Worm (Caenorhabditis elegans) whole organism, L1 larva: ENCODE data around the gene dpy-6.
A peak's percentile ranks its signal among the peaks of the same experiment; 100 is the strongest.

ENCODE experiments used
- C16A3.4 ChIP-seq: fragments of 150-350 bp; optimal IDR thresholded peaks from 2 replicates; lab custom pipeline; 2014; ENCODE audit warnings: missing biosample characterization, missing genetic modification characterization
- C34B4.2 ChIP-seq: sonication (generic microtip); optimal IDR thresholded peaks from 2 replicates; lab custom pipeline; 2017; ENCODE audit warnings: mild to moderate bottlenecking, missing genetic modification characterization, missing compliant biosample characterization
- blmp-1 ChIP-seq: fragments of 150-350 bp; optimal IDR thresholded peaks from 2 replicates; lab custom pipeline; 2014; ENCODE audit warnings: missing biosample characterization, missing genetic modification characterization
- ceh-8 ChIP-seq: fragments of 200-800 bp; sonication (Bioruptor generic); optimal IDR thresholded peaks from 2 replicates; lab custom pipeline; 2018; ENCODE audit warnings: mild to moderate bottlenecking, missing genetic modification characterization, moderate library complexity, missing compliant biosample characterization
- ceh-88 ChIP-seq: fragments of 200-800 bp; sonication (Bioruptor generic); IDR thresholded peaks from 2 replicates; pipeline ENCODE4 v1.3.6; 2022; ENCODE audit warnings: missing genetic modification characterization, missing compliant biosample characterization
- ces-1 ChIP-seq: fragments of 150-350 bp; optimal IDR thresholded peaks from 2 replicates; lab custom pipeline; 2014; ENCODE audit warnings: missing biosample characterization, missing genetic modification reagents, missing genetic modification characterization
- dpl-1 ChIP-seq, 3 experiments: fragments of 150-350 bp in 2 of 3; sonication (generic microtip) in 1 of 3; optimal IDR thresholded peaks; 2 replicates each; lab custom pipeline; 2014 to 2017; ENCODE audit warnings: missing biosample characterization in 3 of 3, missing genetic modification characterization in 3 of 3, missing genetic modification reagents in 3 of 3
- efl-1 ChIP-seq, 4 experiments: fragments of 150-350 bp; optimal IDR thresholded peaks in 3 of 4; peaks in 1 of 4; 1 replicate in 1 of 4; 2 replicates in 3 of 4; lab custom pipeline; 2014; ENCODE audit warnings: missing biosample characterization in 2 of 4, missing genetic modification characterization in 2 of 4, missing genetic modification reagents in 2 of 4
- elt-2 ChIP-seq: sonication (generic microtip); optimal IDR thresholded peaks from 2 replicates; lab custom pipeline; 2016; ENCODE audit warnings: missing genetic modification characterization, mild to moderate bottlenecking, inconsistent platforms, missing compliant biosample characterization, missing genetic modification reagents
- fkh-8 ChIP-seq: sonication (generic microtip); optimal IDR thresholded peaks from 2 replicates; lab custom pipeline; 2016; ENCODE audit warnings: mild to moderate bottlenecking, missing genetic modification characterization, missing compliant biosample characterization
- isw-1 ChIP-seq: fragments of 200-800 bp; sonication (Bioruptor generic); IDR thresholded peaks from 2 replicates; pipeline ENCODE4 v1.3.6; 2022; ENCODE audit warnings: missing genetic modification characterization, missing compliant biosample characterization
- lin-13 ChIP-seq: fragments of 150-350 bp; optimal IDR thresholded peaks from 2 replicates; lab custom pipeline; 2014; ENCODE audit warnings: missing biosample characterization, missing genetic modification reagents, missing genetic modification characterization
- lin-14 ChIP-seq: fragments of 200-800 bp; sonication (Bioruptor generic); optimal IDR thresholded peaks from 2 replicates; lab custom pipeline; 2018; ENCODE audit warnings: mild to moderate bottlenecking, missing genetic modification characterization, moderate library complexity, missing compliant biosample characterization
- lin-35 ChIP-seq, 2 experiments: fragments of 150-350 bp; optimal IDR thresholded peaks; 2 replicates each; lab custom pipeline; 2014; ENCODE audit warnings: missing biosample characterization in 2 of 2, missing genetic modification characterization in 2 of 2, missing genetic modification reagents in 2 of 2
- lin-39 ChIP-seq: fragments of 150-350 bp; optimal IDR thresholded peaks from 2 replicates; lab custom pipeline; 2014; ENCODE audit warnings: missing biosample characterization, missing genetic modification reagents, missing genetic modification characterization
- lir-3 ChIP-seq: sonication (generic microtip); optimal IDR thresholded peaks from 2 replicates; lab custom pipeline; 2016; ENCODE audit warnings: mild to moderate bottlenecking, missing genetic modification characterization, moderate library complexity, missing compliant biosample characterization; ENCODE audit not compliant: poor library complexity
- lsy-2 ChIP-seq, 2 experiments: fragments of 150-350 bp; optimal IDR thresholded peaks; 2 replicates each; lab custom pipeline; 2014; ENCODE audit warnings: missing biosample characterization in 2 of 2, missing genetic modification characterization in 2 of 2
- mab-9 ChIP-seq: fragments of 200-800 bp; sonication (Bioruptor generic); IDR thresholded peaks from 2 replicates; pipeline ENCODE4 v1.3.6; 2022; ENCODE audit warnings: missing genetic modification reagents, missing genetic modification characterization, missing compliant biosample characterization
- mdl-1 ChIP-seq, 2 experiments: fragments of 150-350 bp; optimal IDR thresholded peaks; 2 replicates each; lab custom pipeline; 2014 to 2017; ENCODE audit warnings: missing biosample characterization in 2 of 2, missing genetic modification characterization in 2 of 2, inconsistent platforms in 1 of 2
- nhr-11 ChIP-seq: fragments of 150-350 bp; optimal IDR thresholded peaks from 2 replicates; lab custom pipeline; 2014; ENCODE audit warnings: missing biosample characterization, missing genetic modification characterization
- nhr-237 ChIP-seq: fragments of 150-350 bp; optimal IDR thresholded peaks from 2 replicates; lab custom pipeline; 2014; ENCODE audit warnings: missing biosample characterization, missing genetic modification characterization
- nhr-47 ChIP-seq: sonication (generic microtip); optimal IDR thresholded peaks from 2 replicates; lab custom pipeline; 2016; ENCODE audit warnings: mild to moderate bottlenecking, missing genetic modification characterization, moderate library complexity, missing compliant biosample characterization
- nhr-71 ChIP-seq: sonication (generic microtip); optimal IDR thresholded peaks from 2 replicates; lab custom pipeline; 2016; ENCODE audit warnings: mild to moderate bottlenecking, missing genetic modification characterization, moderate library complexity, missing compliant biosample characterization
- nhr-76 ChIP-seq: sonication (generic microtip); optimal IDR thresholded peaks from 2 replicates; lab custom pipeline; 2017; ENCODE audit warnings: missing biosample characterization, missing genetic modification characterization
- nhr-77 ChIP-seq: fragments of 150-350 bp; optimal IDR thresholded peaks from 2 replicates; lab custom pipeline; 2014; ENCODE audit warnings: missing biosample characterization, missing genetic modification characterization
- nhr-84 ChIP-seq: sonication (generic microtip); optimal IDR thresholded peaks from 2 replicates; lab custom pipeline; 2017; ENCODE audit warnings: missing biosample characterization, missing genetic modification characterization
- snu-23 ChIP-seq: sonication (generic microtip); optimal IDR thresholded peaks from 2 replicates; lab custom pipeline; 2016; ENCODE audit warnings: missing genetic modification characterization, missing compliant biosample characterization
- tbx-2 ChIP-seq: sonication (generic microtip); optimal IDR thresholded peaks from 2 replicates; lab custom pipeline; 2016; ENCODE audit warnings: missing genetic modification characterization, missing compliant biosample characterization
- tlp-1 ChIP-seq: fragments of 150-350 bp; optimal IDR thresholded peaks from 2 replicates; lab custom pipeline; 2014; ENCODE audit warnings: missing biosample characterization, missing genetic modification characterization
- unc-86 ChIP-seq: sonication (generic microtip); optimal IDR thresholded peaks from 2 replicates; lab custom pipeline; 2016; ENCODE audit warnings: missing genetic modification characterization, missing compliant biosample characterization
- xbp-1 ChIP-seq: sonication (generic microtip); optimal IDR thresholded peaks from 2 replicates; lab custom pipeline; 2016; ENCODE audit warnings: missing genetic modification characterization, missing compliant biosample characterization

The dpy-6 gene

DNA sequence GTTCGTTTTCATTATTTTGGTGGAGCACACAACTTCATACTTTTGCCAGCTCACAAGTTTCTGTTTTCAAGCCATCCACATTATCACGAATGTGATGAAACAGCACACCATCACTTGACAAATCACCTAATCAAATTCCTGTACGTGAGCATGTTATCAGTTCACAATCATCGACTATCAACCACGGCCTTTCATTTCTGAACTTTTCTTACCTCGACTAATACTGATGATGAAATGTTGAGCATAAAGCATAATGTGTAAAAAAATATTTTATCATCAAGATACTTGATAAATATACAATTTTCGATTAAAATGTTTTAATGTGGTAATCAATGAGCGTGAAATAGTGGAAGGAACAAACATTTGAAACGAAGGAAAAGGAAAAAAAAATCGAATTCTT lies 18.0 kb upstream of the dpy-6 start (continued):
- peak; percentile 99 for TF ChIP-seq elt-2
- no peak for TF ChIP-seq ceh-8
- TF ChIP-seq nhr-237: no peak
- no peak for TF ChIP-seq nhr-47 (tag; lab: Kevin White, UChicago)
- TF ChIP-seq xbp-1: no peak
- TF ChIP-seq C16A3.4 (tag; lab: Kevin White, UChicago): no peak
- no peak for TF ChIP-seq lin-13 (GFP tag; lab: Kevin White, UChicago)
- no peak for TF ChIP-seq blmp-1 (tag; lab: Kevin White, UChicago)
- no peak for TF ChIP-seq tlp-1 (tag; lab: Kevin White, UChicago)
- TF ChIP-seq nhr-71 (tag; lab: Kevin White, UChicago): peak; percentile 56
- no peak for TF ChIP-seq fkh-8 (tag; lab: Kevin White, UChicago)
- no peak for TF ChIP-seq tbx-2 (tag; lab: Kevin White, UChicago)
- TF ChIP-seq nhr-11 (tag; lab: Kevin White, UChicago): no peak
- no peak for TF ChIP-seq nhr-77 (tag; lab: Kevin White, UChicago)
- peak in 1 of 2 experiments; percentile 21 for TF ChIP-seq lsy-2 (tag; optimal IDR thresholded peaks at IDR 0.05; lab: Kevin White, UChicago)
- no peak for TF ChIP-seq C34B4.2
- TF ChIP-seq dpl-1 (GFP tag; optimal IDR thresholded peaks at IDR 0.05; lab: Kevin White, UChicago): no peak
- TF ChIP-seq lin-14 (GFP tag; lab: Kevin White, UChicago): peak; percentile 12
- TF ChIP-seq snu-23: no peak
- TF ChIP-seq nhr-76 (tag; lab: Kevin White, UChicago): no peak
- no peak for TF ChIP-seq mab-9 (GFP tag; lab: Robert Waterston, UW)
- no peak for TF ChIP-seq lin-39 (tag; lab: Kevin White, UChicago)

DNA sequence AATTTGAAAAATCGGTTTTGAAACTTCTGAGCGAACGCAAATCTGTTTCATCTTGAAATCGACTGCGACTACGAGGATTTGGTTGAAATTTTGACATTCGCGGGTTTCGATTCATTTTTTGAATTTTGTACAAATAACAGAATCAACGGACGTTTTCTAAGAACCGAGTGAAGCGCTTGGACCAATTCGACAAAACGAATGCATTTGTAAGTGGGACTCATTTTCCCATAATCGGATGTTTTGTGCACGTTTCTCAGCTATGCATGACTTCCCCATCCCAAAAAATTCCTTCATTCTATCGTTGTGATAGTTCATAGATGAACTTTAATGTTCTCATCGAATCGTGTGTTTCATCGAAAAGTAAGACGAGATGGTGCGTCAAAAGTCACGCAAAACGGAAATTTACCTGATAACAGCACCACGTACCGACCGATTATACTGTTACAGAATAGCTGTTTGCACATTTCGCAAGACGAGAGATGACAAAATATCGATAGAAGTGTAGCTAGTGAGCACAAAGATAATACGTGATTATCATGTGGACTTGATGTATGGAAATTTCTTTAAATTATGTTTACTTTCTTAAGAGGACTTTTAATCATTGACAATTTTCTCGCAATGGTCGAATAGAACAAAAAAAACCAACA lies 14.8 kb upstream of the dpy-6 start, which contains the start of gene mec-10:
TSS of gene mec-10 (minus strand) at position 189 of the 647 bp plus-strand sequence.
- TF ChIP-seq mdl-1 (tag; optimal IDR thresholded peaks at IDR 0.05; lab: Kevin White, UChicago) (peak in 1 of 2 experiments; percentile 33), efl-1 (optimal IDR thresholded peaks at IDR 0.05; lab: Kevin White, UChicago) (no peak), efl-1 (GFP tag; optimal IDR thresholded peaks at IDR 0.05 in 1 of 2; lab: Kevin White, UChicago) (peak in 1 of 2 experiments; percentile 31), nhr-84 (tag; lab: Kevin White, UChicago) (no peak), lin-35 (GFP tag; optimal IDR thresholded peaks at IDR 0.05; lab: Kevin White, UChicago) (peak in 1 of 2 experiments; percentile 41), nhr-237 (no peak), unc-86 (peak; percentile 52), nhr-71 (tag; lab: Kevin White, UChicago) (peak; percentile 14), C16A3.4 (tag; lab: Kevin White, UChicago) (no peak), elt-2 (peak; percentile 95), nhr-77 (tag; lab: Kevin White, UChicago) (no peak), ceh-88 (no peak)

DNA sequence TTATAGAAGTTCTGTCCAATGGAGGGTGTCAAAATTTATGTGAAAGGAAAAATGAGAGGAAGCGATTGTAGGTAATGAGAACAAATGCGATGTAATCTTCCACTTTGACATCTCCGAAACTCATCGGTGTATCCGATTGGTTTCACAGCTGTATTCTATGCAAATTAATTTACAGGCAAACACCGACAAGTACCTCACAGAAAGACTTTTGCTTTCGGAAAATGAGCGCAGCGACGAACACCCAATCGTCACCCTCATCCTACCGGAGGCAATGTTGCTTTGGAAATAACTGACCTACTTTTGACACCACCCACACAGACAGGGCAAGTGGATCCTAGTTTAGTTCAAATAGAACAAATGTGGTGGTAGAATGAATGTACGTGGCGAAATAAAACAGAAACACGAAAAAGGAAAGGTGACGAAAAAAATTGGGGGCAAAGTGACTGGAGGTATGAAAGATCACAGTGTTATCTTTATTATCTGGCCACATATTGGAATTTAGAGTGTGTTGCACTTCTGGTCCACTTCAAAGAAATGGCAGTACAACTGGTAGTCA lies 8.5 kb upstream of the dpy-6 start:
- no peak for TF ChIP-seq nhr-76 (tag; lab: Kevin White, UChicago)
- TF ChIP-seq blmp-1 (tag; lab: Kevin White, UChicago): peak; percentile 57

DNA sequence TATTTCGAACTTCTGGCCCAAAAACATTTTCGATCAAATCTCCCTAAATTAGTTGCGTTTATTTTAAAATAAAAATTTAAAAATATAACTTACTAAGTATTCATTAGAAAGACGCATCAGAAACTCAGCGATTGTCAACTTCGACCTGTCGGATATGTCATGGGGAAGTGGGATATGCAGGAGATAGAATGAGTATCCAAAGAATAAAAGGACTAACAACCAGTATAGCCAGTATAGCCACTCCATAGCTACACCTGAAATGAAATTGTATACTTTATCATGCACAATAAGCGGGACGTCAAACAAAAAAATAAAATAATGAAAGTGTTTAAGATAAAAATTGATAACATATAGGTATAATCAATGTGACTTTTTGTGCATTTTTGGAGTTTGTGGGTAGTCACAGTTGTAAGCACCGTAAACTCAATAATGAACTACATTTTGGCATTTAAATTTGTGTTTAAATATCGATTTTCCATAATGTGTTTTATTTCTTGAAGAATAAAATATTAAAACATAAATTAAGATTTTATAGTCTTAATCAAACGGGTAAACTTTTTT lies 7.7 kb upstream of the dpy-6 start, which contains the start of gene F16F9.4:
TSS of gene F16F9.4 (minus strand) at position 276 of the 561 bp plus-strand sequence.
- TF ChIP-seq lir-3: no peak
- TF ChIP-seq isw-1 (GFP tag; lab: Robert Waterston, UW): no peak
- no peak for TF ChIP-seq lin-14 (GFP tag; lab: Kevin White, UChicago)
- peak; percentile 54 for TF ChIP-seq elt-2
- TF ChIP-seq efl-1 (optimal IDR thresholded peaks at IDR 0.05; lab: Kevin White, UChicago): no peak
- TF ChIP-seq efl-1 (GFP tag; optimal IDR thresholded peaks at IDR 0.05 in 1 of 2; lab: Kevin White, UChicago): peak in 1 of 2 experiments; percentile 68
- TF ChIP-seq, all 84 proteins: peak for 2

DNA sequence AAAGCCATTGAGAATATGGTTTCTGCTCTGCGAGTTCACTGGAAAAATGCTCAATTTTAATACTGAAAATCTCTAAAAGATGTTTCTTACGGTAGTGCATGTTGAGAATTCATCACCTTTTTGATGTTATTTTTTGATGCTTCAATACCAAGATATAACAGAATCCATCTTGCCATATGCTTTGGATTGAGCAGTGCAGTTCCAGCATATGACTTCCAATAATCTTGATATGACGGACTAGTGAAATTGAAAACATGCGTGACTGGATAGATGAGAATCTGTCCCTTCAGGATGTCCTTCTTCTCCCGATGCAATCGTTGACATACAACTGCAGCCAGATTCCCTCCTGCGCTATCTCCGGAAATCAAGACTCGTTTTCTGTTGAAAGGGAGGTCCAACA lies 5.5 kb upstream of the dpy-6 start:
- peak; percentile 48 for TF ChIP-seq blmp-1 (tag; lab: Kevin White, UChicago)
- TF ChIP-seq ces-1 (GFP tag; lab: Kevin White, UChicago): no peak
